Worm (Caenorhabditis elegans) whole organism, L2 larva: ENCODE results near the gene F19C7.3.

ENCODE experiments used
- ama-1 ChIP-seq: fragments of 150-350 bp; optimal IDR thresholded peaks from 2 replicates; lab custom pipeline; 2018; ENCODE audit warnings: inconsistent platforms
- sma-3 ChIP-seq: sonication (generic microtip); optimal IDR thresholded peaks from 2 replicates; lab custom pipeline; 2016; ENCODE audit warnings: missing genetic modification reagents, missing genetic modification characterization, missing compliant biosample characterization
- snpc-4 ChIP-seq: fragments of 150-350 bp; optimal IDR thresholded peaks from 2 replicates; lab custom pipeline; 2014; ENCODE audit warnings: missing biosample characterization, missing genetic modification characterization

DNA sequence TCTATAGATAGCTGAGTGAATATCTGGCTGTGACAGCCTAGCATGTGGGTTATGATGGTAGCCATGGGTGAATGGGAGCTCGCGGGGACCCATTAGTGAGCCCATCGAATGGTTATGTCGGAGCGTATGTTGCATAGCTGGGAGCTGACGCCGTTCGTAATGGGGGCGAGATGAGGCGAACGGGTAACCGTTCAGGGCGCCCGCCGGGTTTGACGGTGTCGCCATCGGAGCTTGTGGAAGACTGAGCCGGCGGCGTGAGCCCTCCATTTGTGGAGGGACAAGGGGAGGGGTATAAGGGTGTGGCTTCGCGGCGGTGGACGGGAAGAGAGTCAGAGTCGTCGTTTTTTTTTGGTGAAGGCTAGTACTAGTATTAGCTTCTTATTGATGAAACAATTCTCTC, 26.9 kb downstream of the F19C7.3 start:
- TF ChIP-seq ama-1 (lab: Kevin White, UChicago) (no peak), snpc-4 (tag; lab: Kevin White, UChicago) (no peak), sma-3 (GFP tag; lab: Kevin White, UChicago) (no peak)
